Fruit fly (Drosophila melanogaster) whole organism, embryonic: ENCODE measurements around the gene CG15330.

Source experiments
- Antp ChIP-seq: fragments of 200-800 bp; sonication (Bioruptor generic); optimal IDR thresholded peaks from 3 replicates; lab custom pipeline; 2016; ENCODE audit warnings: missing biosample characterization, missing genetic modification characterization
- Awh ChIP-seq: fragments of 200-800 bp; sonication (Bioruptor generic); IDR thresholded peaks from 2 replicates; pipeline ENCODE4, ENCODE4 v1.3.6; 2022; ENCODE audit warnings: missing biosample characterization, missing genetic modification characterization
- CG10366 ChIP-seq: fragments of 200-800 bp; sonication (Bioruptor generic); IDR thresholded peaks from 2 replicates; pipeline ENCODE4 v1.3.6; 2022; ENCODE audit warnings: missing biosample characterization, missing genetic modification characterization
- CG10462 ChIP-seq: fragments of 200-800 bp; sonication (Bioruptor generic); optimal IDR thresholded peaks from 2 replicates; lab custom pipeline; 2016; ENCODE audit warnings: missing biosample characterization, missing genetic modification characterization
- CG11085 ChIP-seq: fragments of 200-800 bp; sonication (Bioruptor generic); IDR thresholded peaks from 2 replicates; pipeline ENCODE4 v1.3.6; 2022; ENCODE audit warnings: missing biosample characterization, missing genetic modification characterization
- CG12071 ChIP-seq: fragments of 200-800 bp; sonication (Bioruptor generic); optimal IDR thresholded peaks from 3 replicates; lab custom pipeline; 2018; ENCODE audit warnings: missing biosample characterization, mild to moderate bottlenecking, missing genetic modification characterization
- CG12219 ChIP-seq: fragments of 200-800 bp; sonication (Bioruptor generic); optimal IDR thresholded peaks from 3 replicates; lab custom pipeline; 2018; ENCODE audit warnings: missing biosample characterization, mild to moderate bottlenecking, missing genetic modification characterization
- CG13424 ChIP-seq: fragments of 200-800 bp; sonication (Bioruptor generic); optimal IDR thresholded peaks from 2 replicates; lab custom pipeline; 2019; ENCODE audit warnings: missing biosample characterization, mild to moderate bottlenecking, missing genetic modification characterization, moderate library complexity
- CG14050 ChIP-seq: fragments of 200-800 bp; sonication (Bioruptor generic); IDR thresholded peaks from 3 replicates; pipeline ENCODE4 v1.3.6; 2022; ENCODE audit warnings: missing biosample characterization, missing genetic modification characterization
- CG14441 ChIP-seq: fragments of 200-800 bp; sonication (Bioruptor generic); IDR thresholded peaks from 2 replicates; pipeline ENCODE4 v1.3.6; 2022; ENCODE audit warnings: missing biosample characterization, missing genetic modification characterization
- CG15011 ChIP-seq: fragments of 200-800 bp; sonication (Bioruptor generic); optimal IDR thresholded peaks from 3 replicates; lab custom pipeline; 2018; ENCODE audit warnings: missing biosample characterization, mild to moderate bottlenecking, missing genetic modification characterization
- CG2678 ChIP-seq: fragments of 200-800 bp; sonication (Bioruptor generic); optimal IDR thresholded peaks from 3 replicates; lab custom pipeline; 2019; ENCODE audit warnings: missing biosample characterization, mild to moderate bottlenecking, missing genetic modification characterization, moderate library complexity
- CG30431 ChIP-seq: fragments of 200-800 bp; sonication (Bioruptor generic); optimal IDR thresholded peaks from 2 replicates; lab custom pipeline; 2017; ENCODE audit warnings: missing biosample characterization, missing genetic modification characterization
- CG4282 ChIP-seq: fragments of 200-800 bp; sonication (Bioruptor generic); optimal IDR thresholded peaks from 2 replicates; lab custom pipeline; 2016; ENCODE audit warnings: missing biosample characterization, missing genetic modification characterization
- CG4730 ChIP-seq: fragments of 200-800 bp; sonication (Bioruptor generic); IDR thresholded peaks from 2 replicates; pipeline ENCODE4 v1.3.6; 2022; ENCODE audit warnings: missing biosample characterization, missing genetic modification characterization
- CG6272 ChIP-seq: fragments of 200-800 bp; sonication (Bioruptor generic); IDR thresholded peaks from 2 replicates; pipeline ENCODE4 v1.3.6; 2022; ENCODE audit warnings: missing biosample characterization, missing genetic modification characterization
- CG9797 ChIP-seq: fragments of 200-800 bp; sonication (Bioruptor generic); optimal IDR thresholded peaks from 3 replicates; lab custom pipeline; 2018; ENCODE audit warnings: missing biosample characterization, mild to moderate bottlenecking, missing genetic modification characterization
- CG9876 ChIP-seq: fragments of 200-800 bp; sonication (Bioruptor generic); optimal IDR thresholded peaks from 2 replicates; lab custom pipeline; 2016; ENCODE audit warnings: missing biosample characterization, missing genetic modification characterization
- CTCF ChIP-seq: fragments of 200-800 bp; sonication (Bioruptor generic); optimal IDR thresholded peaks from 2 replicates; lab custom pipeline; 2017; ENCODE audit warnings: missing biosample characterization, mild to moderate bottlenecking, missing genetic modification characterization, moderate library complexity
- CoRest ChIP-seq: fragments of 200-800 bp; sonication (Bioruptor generic); optimal IDR thresholded peaks from 3 replicates; lab custom pipeline; 2018; ENCODE audit warnings: missing biosample characterization, mild to moderate bottlenecking, missing genetic modification characterization, moderate library complexity
- D19A ChIP-seq: fragments of 200-800 bp; optimal IDR thresholded peaks from 3 replicates; lab custom pipeline; 2019; ENCODE audit warnings: missing biosample characterization, mild to moderate bottlenecking, missing genetic modification characterization, moderate library complexity
- D19B ChIP-seq: fragments of 200-800 bp; sonication (Bioruptor generic); optimal IDR thresholded peaks from 2 replicates; lab custom pipeline; 2017; ENCODE audit warnings: missing biosample characterization, mild to moderate bottlenecking, missing genetic modification characterization
- Dek ChIP-seq: fragments of 200-800 bp; sonication (Bioruptor generic); optimal IDR thresholded peaks from 3 replicates; lab custom pipeline; 2019; ENCODE audit warnings: missing biosample characterization, mild to moderate bottlenecking, missing genetic modification characterization, moderate library complexity
- Dref ChIP-seq: fragments of 200-800 bp; sonication (Bioruptor generic); IDR thresholded peaks from 2 replicates; pipeline ENCODE4 v1.3.6; 2022; ENCODE audit warnings: missing biosample characterization, missing genetic modification characterization
- ERR ChIP-seq: fragments of 200-800 bp; sonication (Bioruptor generic); optimal IDR thresholded peaks from 2 replicates; lab custom pipeline; 2016; ENCODE audit warnings: missing biosample characterization, missing genetic modification characterization
- Fer3 ChIP-seq: fragments of 200-800 bp; sonication (Bioruptor generic); optimal IDR thresholded peaks from 2 replicates; lab custom pipeline; 2018; ENCODE audit warnings: missing biosample characterization, mild to moderate bottlenecking, missing genetic modification characterization, moderate library complexity
- HLH4C ChIP-seq: fragments of 200-800 bp; sonication (Bioruptor generic); IDR thresholded peaks from 3 replicates; pipeline ENCODE4 v1.3.6; 2022; ENCODE audit warnings: missing biosample characterization, missing genetic modification characterization; ENCODE audit not compliant: partially characterized antibody
- Neu2 ChIP-seq: fragments of 200-800 bp; sonication (Bioruptor generic); optimal IDR thresholded peaks from 3 replicates; lab custom pipeline; 2016; ENCODE audit warnings: missing biosample characterization, missing genetic modification characterization, borderline replicate concordance
- Sox102F ChIP-seq: fragments of 200-800 bp; sonication (Bioruptor generic); optimal IDR thresholded peaks from 2 replicates; lab custom pipeline; 2018; ENCODE audit warnings: missing biosample characterization, mild to moderate bottlenecking, missing genetic modification characterization, moderate library complexity
- Spps ChIP-seq: fragments of 200-800 bp; sonication (Bioruptor generic); optimal IDR thresholded peaks from 2 replicates; lab custom pipeline; 2018; ENCODE audit warnings: missing biosample characterization, mild to moderate bottlenecking, missing genetic modification characterization
- Tbp ChIP-seq: fragments of >200 bp; optimal IDR thresholded peaks from 2 replicates; lab custom pipeline; 2018; ENCODE audit warnings: missing biosample characterization, missing genetic modification characterization
- ab ChIP-seq: fragments of 200-800 bp; sonication (Bioruptor generic); optimal IDR thresholded peaks from 2 replicates; lab custom pipeline; 2016; ENCODE audit warnings: missing biosample characterization, missing genetic modification characterization
- az2 ChIP-seq: fragments of 200-800 bp; sonication (Bioruptor generic); optimal IDR thresholded peaks from 3 replicates; lab custom pipeline; 2016; ENCODE audit warnings: missing biosample characterization, missing genetic modification characterization
- bcd ChIP-seq: fragments of 200-800 bp; sonication (Bioruptor generic); optimal IDR thresholded peaks from 2 replicates; lab custom pipeline; 2017; ENCODE audit warnings: missing biosample characterization, mild to moderate bottlenecking, missing genetic modification characterization
- caup ChIP-seq: fragments of 200-800 bp; sonication (Bioruptor generic); optimal IDR thresholded peaks from 3 replicates; lab custom pipeline; 2017; ENCODE audit warnings: missing biosample characterization, mild to moderate bottlenecking, missing genetic modification characterization, moderate library complexity; ENCODE audit not compliant: severe bottlenecking
- corto ChIP-seq: fragments of 200-800 bp; sonication (Bioruptor generic); optimal IDR thresholded peaks from 2 replicates; lab custom pipeline; 2016; ENCODE audit warnings: missing biosample characterization, mild to moderate bottlenecking, missing genetic modification characterization, moderate library complexity
- crc ChIP-seq: fragments of 200-800 bp; sonication (Bioruptor generic); optimal IDR thresholded peaks from 2 replicates; lab custom pipeline; 2016; ENCODE audit warnings: missing biosample characterization, missing genetic modification characterization
- fru ChIP-seq: fragments of >200 bp; optimal IDR thresholded peaks from 2 replicates; lab custom pipeline; 2017
- gcm2 ChIP-seq: fragments of 200-800 bp; sonication (Bioruptor generic); optimal IDR thresholded peaks from 2 replicates; lab custom pipeline; 2016; ENCODE audit warnings: missing biosample characterization, missing genetic modification characterization
- hb ChIP-seq: fragments of 200-800 bp; sonication (Bioruptor generic); IDR thresholded peaks from 3 replicates; pipeline ENCODE4 v1.3.6; 2022; ENCODE audit warnings: missing biosample characterization, missing genetic modification characterization; ENCODE audit not compliant: partially characterized antibody
- hbn ChIP-seq: fragments of 200-800 bp; sonication (Bioruptor generic); IDR thresholded peaks from 2 replicates; pipeline ENCODE4 v1.3.6; 2022; ENCODE audit warnings: missing biosample characterization, missing genetic modification characterization; ENCODE audit not compliant: partially characterized antibody
- jumu ChIP-seq: fragments of 200-800 bp; sonication (Bioruptor generic); optimal IDR thresholded peaks from 3 replicates; lab custom pipeline; 2016; ENCODE audit warnings: missing biosample characterization, missing genetic modification characterization
- ken ChIP-seq: fragments of 200-800 bp; sonication (Bioruptor generic); IDR thresholded peaks from 3 replicates; pipeline ENCODE4 v1.3.6; 2022; ENCODE audit warnings: missing biosample characterization, missing genetic modification characterization
- lov ChIP-seq, 2 experiments: fragments of 200-800 bp in 1 of 2; fragments of >200 bp in 1 of 2; sonication (Bioruptor generic) in 1 of 2; IDR thresholded peaks in 1 of 2; optimal IDR thresholded peaks in 1 of 2; 2 replicates in 1 of 2; 3 replicates in 1 of 2; pipeline versions ENCODE4 v1.3.6 to Lab custom; 2017 to 2022; ENCODE audit warnings: missing biosample characterization in 1 of 2, missing genetic modification characterization in 1 of 2
- pb ChIP-seq: fragments of 200-800 bp; sonication (Bioruptor generic); optimal IDR thresholded peaks from 3 replicates; lab custom pipeline; 2016; ENCODE audit warnings: missing biosample characterization, missing genetic modification characterization
- run ChIP-seq: fragments of 200-800 bp; sonication (Bioruptor generic); optimal IDR thresholded peaks from 3 replicates; lab custom pipeline; 2018; ENCODE audit warnings: missing biosample characterization, mild to moderate bottlenecking, missing genetic modification characterization
- sens-2 ChIP-seq: fragments of 200-800 bp; sonication (Bioruptor generic); IDR thresholded peaks from 2 replicates; pipeline ENCODE4 v1.3.6; 2022; ENCODE audit warnings: missing biosample characterization, missing genetic modification characterization
- unc-4 ChIP-seq: fragments of 200-800 bp; sonication (Bioruptor generic); IDR thresholded peaks from 2 replicates; pipeline ENCODE4 v1.3.6; 2022; ENCODE audit warnings: missing biosample characterization, missing genetic modification characterization; ENCODE audit not compliant: partially characterized antibody
- zen ChIP-seq: fragments of 200-800 bp; sonication (Bioruptor generic); optimal IDR thresholded peaks from 3 replicates; lab custom pipeline; 2018; ENCODE audit warnings: missing biosample characterization, mild to moderate bottlenecking, missing genetic modification characterization, moderate library complexity
- zfh1 ChIP-seq: fragments of 200-800 bp; sonication (Bioruptor generic); IDR thresholded peaks from 3 replicates; pipeline ENCODE4 v1.3.6; 2022; ENCODE audit warnings: missing biosample characterization, missing genetic modification characterization
- zfh2 ChIP-seq: fragments of 200-800 bp; sonication (Bioruptor generic); optimal IDR thresholded peaks from 2 replicates; lab custom pipeline; 2016; ENCODE audit warnings: missing biosample characterization, missing genetic modification characterization

CG15330 gene

DNA sequence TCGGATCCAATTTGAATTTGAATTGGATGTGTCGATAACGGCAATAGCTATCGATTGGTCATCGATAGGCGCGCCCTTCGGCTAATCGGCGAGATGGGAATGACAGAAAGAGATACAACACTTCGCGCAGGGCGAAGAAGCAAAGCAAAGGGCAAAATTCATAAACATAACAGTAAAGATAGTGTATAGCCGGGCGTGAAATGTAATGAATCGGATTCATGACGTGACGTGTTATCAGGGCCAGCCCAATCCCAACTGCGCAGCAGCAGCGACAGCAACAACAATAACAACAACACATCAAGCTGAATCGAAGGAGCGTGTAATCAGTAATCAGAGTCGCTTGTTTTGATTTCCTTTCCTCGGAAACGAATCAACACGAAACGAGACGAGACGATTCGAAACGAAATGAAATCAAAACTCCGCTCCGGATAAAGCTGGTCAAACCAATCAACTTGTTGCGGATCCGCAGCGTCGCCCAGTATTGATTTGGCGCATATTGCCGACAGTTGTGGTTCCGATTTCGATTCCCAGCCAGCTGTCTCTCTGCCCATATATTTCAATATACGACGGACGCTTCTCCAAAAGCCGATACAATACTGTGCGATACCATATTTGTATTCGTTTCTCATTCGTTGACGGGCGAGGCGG is 43.8 kb upstream of the CG15330 start, which contains the start of gene snz (continued):
- TF ChIP-seq ab (GFP tag; lab: Kevin White, UChicago) (no peak), pb (GFP tag; lab: Kevin White, UChicago) (no peak), CG11085 (no peak), CG2678 (tag; lab: Kevin White, UChicago) (no peak), hb (GFP tag; lab: Robert Waterston, UW) (peak; percentile 75), D19A (tag; lab: Kevin White, UChicago) (peak; percentile 86), Dref (GFP tag; lab: Robert Waterston, UW) (peak; percentile 88), corto (GFP tag; lab: Kevin White, UChicago) (no peak), Awh (GFP tag; lab: Robert Waterston, UW) (no peak), HLH4C (GFP tag; lab: Robert Waterston, UW) (peak; percentile 86), CG10462 (GFP tag; lab: Kevin White, UChicago) (no peak), CG10366 (no peak), CG12071 (no peak), Neu2 (GFP tag; lab: Kevin White, UChicago) (no peak), CG13424 (no peak), jumu (GFP tag; lab: Kevin White, UChicago) (no peak), lov (optimal IDR thresholded peaks at IDR 0.05; lab: Kevin White, UChicago) (no peak), lov (GFP tag; IDR thresholded peaks at IDR 0.05; lab: Robert Waterston, UW) (no peak), D19B (no peak), Fer3 (tag; lab: Kevin White, UChicago) (no peak), bcd (GFP tag; lab: Kevin White, UChicago) (no peak), CoRest (tag; lab: Kevin White, UChicago) (peak; percentile 23), Spps (tag; lab: Kevin White, UChicago) (no peak), CG30431 (GFP tag; lab: Kevin White, UChicago) (no peak), CG4730 (GFP tag; lab: Robert Waterston, UW) (no peak), CG6272 (GFP tag; lab: Robert Waterston, UW) (no peak), CG12219 (GFP tag; lab: Kevin White, UChicago) (no peak), Sox102F (GFP tag; lab: Kevin White, UChicago) (no peak), fru (lab: Kevin White, UChicago) (no peak), CG14441 (GFP tag; lab: Robert Waterston, UW) (no peak), Antp (GFP tag; lab: Kevin White, UChicago) (no peak), CG9876 (GFP tag; lab: Kevin White, UChicago) (no peak), CG14050 (no peak), CTCF (GFP tag; lab: Kevin White, UChicago) (no peak), Dek (tag; lab: Kevin White, UChicago) (no peak), run (tag; lab: Kevin White, UChicago) (no peak), unc-4 (GFP tag; lab: Robert Waterston, UW) (peak; percentile 74), sens-2 (GFP tag; lab: Robert Waterston, UW) (no peak), CG4282 (GFP tag; lab: Kevin White, UChicago) (no peak), Tbp (no peak), caup (GFP tag; lab: Kevin White, UChicago) (peak; percentile 10), CG9797 (GFP tag; lab: Kevin White, UChicago) (no peak), zfh2 (GFP tag; lab: Kevin White, UChicago) (no peak), ERR (GFP tag; lab: Kevin White, UChicago) (no peak), zen (no peak), hbn (GFP tag; lab: Robert Waterston, UW) (peak; percentile 75), crc (no peak), ken (GFP tag; lab: Robert Waterston, UW) (no peak), zfh1 (0 out of 3 replicates have a peak, but pooled peaks have one; percentile 27), gcm2 (no peak), az2 (GFP tag; lab: Kevin White, UChicago) (no peak), CG15011 (GFP tag; lab: Kevin White, UChicago) (no peak)
